Worm (Caenorhabditis elegans) whole organism, mixed stage, embryonic: ENCODE data around the gene sma-6.

Source experiments
- M03D4.4 ChIP-seq: sonication (generic microtip); optimal IDR thresholded peaks from 2 replicates; lab custom pipeline; 2017; ENCODE audit warnings: mild to moderate bottlenecking, missing genetic modification characterization, missing compliant biosample characterization
- bed-3 ChIP-seq: fragments of 200-800 bp; sonication (Bioruptor generic); optimal IDR thresholded peaks from 3 replicates; lab custom pipeline; 2018; ENCODE audit warnings: mild to moderate bottlenecking, missing genetic modification characterization, moderate library complexity, missing compliant biosample characterization
- ceh-39 ChIP-seq: fragments of 150-350 bp; optimal IDR thresholded peaks from 2 replicates; lab custom pipeline; 2014; ENCODE audit warnings: missing biosample characterization, missing genetic modification characterization
- ces-1 ChIP-seq: fragments of 150-350 bp; optimal IDR thresholded peaks from 2 replicates; lab custom pipeline; 2014; ENCODE audit warnings: missing biosample characterization, missing genetic modification reagents, missing genetic modification characterization
- elt-1 ChIP-seq: sonication (generic microtip); optimal IDR thresholded peaks from 2 replicates; lab custom pipeline; 2017; ENCODE audit warnings: missing genetic modification characterization, mild to moderate bottlenecking, missing compliant biosample characterization, antibody characterized with exemption, moderate library complexity, borderline replicate concordance; ENCODE audit not compliant: insufficient read depth
- ham-2 ChIP-seq: fragments of 200-800 bp; sonication (Bioruptor generic); optimal IDR thresholded peaks from 2 replicates; lab custom pipeline; 2018; ENCODE audit warnings: mild to moderate bottlenecking, missing genetic modification characterization, missing compliant biosample characterization
- mls-2 ChIP-seq: sonication (generic microtip); optimal IDR thresholded peaks from 2 replicates; lab custom pipeline; 2016; ENCODE audit warnings: mild to moderate bottlenecking, missing genetic modification characterization, moderate library complexity, missing compliant biosample characterization
- nhr-2 ChIP-seq: fragments of 150-350 bp; optimal IDR thresholded peaks from 2 replicates; lab custom pipeline; 2014; ENCODE audit warnings: missing biosample characterization, missing genetic modification characterization
- nhr-237 ChIP-seq: fragments of 150-350 bp; optimal IDR thresholded peaks from 2 replicates; lab custom pipeline; 2014; ENCODE audit warnings: missing biosample characterization, missing genetic modification characterization
- nhr-28 ChIP-seq: fragments of 150-350 bp; optimal IDR thresholded peaks from 2 replicates; lab custom pipeline; 2014; ENCODE audit warnings: missing biosample characterization, missing genetic modification characterization
- nhr-76 ChIP-seq: sonication (generic microtip); optimal IDR thresholded peaks from 2 replicates; lab custom pipeline; 2017; ENCODE audit warnings: missing biosample characterization, missing genetic modification characterization
- pha-4 ChIP-seq: fragments of 150-350 bp; optimal IDR thresholded peaks from 2 replicates; lab custom pipeline; 2018; ENCODE audit warnings: missing biosample characterization, missing genetic modification reagents, missing genetic modification characterization
- unc-62 ChIP-seq: fragments of 150-350 bp; optimal IDR thresholded peaks from 2 replicates; lab custom pipeline; 2014; ENCODE audit warnings: missing biosample characterization, missing genetic modification reagents, missing genetic modification characterization
- ztf-11 ChIP-seq: fragments of 150-350 bp; optimal IDR thresholded peaks from 2 replicates; lab custom pipeline; 2014; ENCODE audit warnings: missing biosample characterization, missing genetic modification characterization

DNA sequence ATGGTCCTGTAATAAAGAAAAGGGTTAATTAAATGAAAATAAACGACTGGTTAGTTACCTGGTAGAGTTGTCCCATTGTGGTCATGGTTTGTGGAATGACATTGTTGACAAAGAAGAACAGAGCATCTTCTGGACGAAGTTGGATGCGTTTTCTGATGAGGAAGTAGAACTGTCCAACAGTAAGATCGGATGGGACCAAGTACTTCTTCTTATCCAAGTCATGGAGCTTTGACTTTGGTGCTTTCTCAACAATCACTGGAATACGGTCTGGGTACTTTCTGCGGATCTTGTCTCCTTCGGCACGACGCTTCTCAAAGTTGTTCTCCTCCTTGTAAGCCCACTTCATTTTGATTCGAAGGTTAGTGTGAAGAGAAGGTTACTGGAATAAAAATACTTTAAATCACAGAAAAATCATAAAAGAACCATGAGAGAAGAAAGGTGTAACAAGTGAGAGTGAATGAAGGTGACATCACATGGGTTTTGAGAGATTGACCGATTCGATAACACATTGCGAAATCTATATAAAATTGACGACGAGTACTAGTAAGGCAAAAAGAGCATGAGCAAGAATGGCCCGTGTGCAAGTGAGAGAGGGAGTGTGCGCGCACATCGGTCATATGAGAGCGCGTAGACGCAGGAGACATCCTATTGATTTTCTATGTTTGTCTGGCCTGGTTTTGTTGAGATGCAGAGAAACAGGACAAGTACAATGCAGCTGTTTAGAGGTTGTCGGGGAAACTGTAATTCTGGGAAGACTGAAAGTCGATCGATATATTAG is 23.2 kb downstream of the sma-6 start, which contains the start of gene lgg-1:
- no peak for TF ChIP-seq ham-2 (GFP tag; lab: Kevin White, UChicago)
- TF ChIP-seq bed-3 (GFP tag; lab: Kevin White, UChicago): no peak
- peak; percentile 31 for TF ChIP-seq ces-1
- TF ChIP-seq ztf-11 (tag; lab: Kevin White, UChicago): no peak
- TF ChIP-seq unc-62 (GFP tag; lab: Kevin White, UChicago): no peak
- TF ChIP-seq mls-2 (tag; lab: Kevin White, UChicago): no peak
- peak; percentile 73 for TF ChIP-seq elt-1 (tag; lab: Kevin White, UChicago)
- TF ChIP-seq nhr-76 (tag; lab: Kevin White, UChicago): no peak
- TF ChIP-seq M03D4.4 (tag; lab: Kevin White, UChicago): no peak
- TF ChIP-seq nhr-28 (tag; lab: Kevin White, UChicago): no peak
- no peak for TF ChIP-seq nhr-2 (tag; lab: Kevin White, UChicago)
- peak; percentile 18 for TF ChIP-seq ceh-39 (tag; lab: Kevin White, UChicago)
- TF ChIP-seq nhr-237 (tag; lab: Kevin White, UChicago): peak; percentile 5
- TF ChIP-seq pha-4 (tag; lab: Kevin White, UChicago): peak; percentile 22
